Worm (Caenorhabditis elegans): Measurements from ENCODE around the gene F35C8.5.
A peak's percentile ranks its signal among the peaks of the same experiment; 100 is the strongest.

ce11 chrX:5374742-5375141, 9.1 kb downstream of the F35C8.5 start, which contains the start of gene sek-4:
- TF ChIP-seq unc-39 (tag; optimal IDR thresholded peaks at IDR 0.05) (no peak), sma-3 (GFP tag; optimal IDR thresholded peaks at IDR 0.05) (no peak), lin-13 (GFP tag; optimal IDR thresholded peaks at IDR 0.05) (no peak), ztf-11 (tag; optimal IDR thresholded peaks at IDR 0.05) (no peak), unc-62 (GFP tag; optimal IDR thresholded peaks at IDR 0.05) (no peak), ama-1 (optimal IDR thresholded peaks at IDR 0.05) (no peak), fos-1 (tag; optimal IDR thresholded peaks at IDR 0.05) (peak; percentile 49), gmeb-1 (tag; optimal IDR thresholded peaks at IDR 0.05) (no peak), dmd-4 (tag; optimal IDR thresholded peaks at IDR 0.05) (no peak)

Measured in whole organism, L2 larva.